Worm (Caenorhabditis elegans) whole organism, L4 larva: Measurements from ENCODE around the gene Y7A5A.24.

Source experiments
- ces-1 ChIP-seq: fragments of 150-350 bp; sonication (generic microtip); optimal IDR thresholded peaks from 4 replicates; lab custom pipeline; 2014; ENCODE audit warnings: missing biosample characterization, missing genetic modification reagents, missing genetic modification characterization
- daf-19 ChIP-seq: fragments of 200-800 bp; sonication (Bioruptor generic); conservative IDR thresholded peaks from 2 replicates; pipeline ENCODE4 v1.3.6; 2022; ENCODE audit warnings: missing genetic modification characterization, missing compliant biosample characterization
- egl-27 ChIP-seq: sonication (generic microtip); optimal IDR thresholded peaks from 3 replicates; lab custom pipeline; 2017; ENCODE audit warnings: missing biosample characterization, missing genetic modification reagents, missing genetic modification characterization
- egl-43 ChIP-seq: fragments of 200-800 bp; sonication (Bioruptor generic); IDR thresholded peaks from 2 replicates; pipeline ENCODE4 v1.3.6; 2022; ENCODE audit warnings: missing genetic modification reagents, missing genetic modification characterization, missing compliant biosample characterization
- lin-1 ChIP-seq: fragments of 200-800 bp; sonication (Bioruptor generic); IDR thresholded peaks from 2 replicates; pipeline ENCODE4 v1.3.6; 2022; ENCODE audit warnings: missing genetic modification reagents, missing genetic modification characterization, missing compliant biosample characterization
- lin-13 ChIP-seq: fragments of 150-350 bp; optimal IDR thresholded peaks from 2 replicates; lab custom pipeline; 2014; ENCODE audit warnings: missing biosample characterization, missing genetic modification reagents, missing genetic modification characterization
- lin-39 ChIP-seq: fragments of 150-350 bp; optimal IDR thresholded peaks from 2 replicates; lab custom pipeline; 2014; ENCODE audit warnings: missing biosample characterization, missing genetic modification reagents, missing genetic modification characterization
- nhr-25 ChIP-seq: sonication (generic microtip); optimal IDR thresholded peaks from 2 replicates; lab custom pipeline; 2017; ENCODE audit warnings: missing genetic modification characterization, mild to moderate bottlenecking, missing compliant biosample characterization, antibody characterized with exemption, moderate library complexity, borderline replicate concordance; ENCODE audit not compliant: insufficient read depth
- saeg-2 ChIP-seq: fragments of 200-800 bp; sonication (Bioruptor generic); IDR thresholded peaks from 2 replicates; pipeline ENCODE4 v1.3.6; 2022; ENCODE audit warnings: missing genetic modification reagents, missing genetic modification characterization, missing compliant biosample characterization
- skn-1 ChIP-seq: fragments of 150-350 bp; optimal IDR thresholded peaks from 2 replicates; lab custom pipeline; 2014; ENCODE audit warnings: missing biosample characterization, missing genetic modification characterization
- spr-1 ChIP-seq: sonication (generic microtip); optimal IDR thresholded peaks from 2 replicates; lab custom pipeline; 2016; ENCODE audit warnings: mild to moderate bottlenecking, missing genetic modification characterization, missing compliant biosample characterization

ce11 chrX:15746705-15747104 is 35.2 kb downstream of the Y7A5A.24 start, which contains the start of gene srxa-9:
- TF ChIP-seq nhr-25 (tag; lab: Kevin White, UChicago) (no peak), ces-1 (GFP tag; lab: Kevin White, UChicago) (no peak), egl-43 (GFP tag; lab: Robert Waterston, UW) (no peak), skn-1 (tag; lab: Kevin White, UChicago) (no peak), lin-1 (GFP tag; lab: Robert Waterston, UW) (no peak), lin-13 (GFP tag; lab: Kevin White, UChicago) (no peak), egl-27 (tag; lab: Kevin White, UChicago) (no peak), saeg-2 (GFP tag; lab: Robert Waterston, UW) (no peak), daf-19 (no peak), lin-39 (tag; lab: Kevin White, UChicago) (no peak), spr-1 (tag; lab: Kevin White, UChicago) (no peak)
